Fruit fly (Drosophila melanogaster): Measurements from ENCODE around the gene CG12426.
A peak's percentile ranks its signal among the peaks of the same experiment; 100 is the strongest.

The CG12426 gene

dm6 chr3R:27919385-27919789 is 47.2 kb upstream of the CG12426 start, which contains the start of gene Boh1 (continued):
- peak; percentile 3 for TF ChIP-seq CG2120 (GFP tag; optimal IDR thresholded peaks at IDR 0.05)
- peak; percentile 24 for TF ChIP-seq nerfin-1 (tag; optimal IDR thresholded peaks at IDR 0.05)
- TF ChIP-seq Ravus (GFP tag; IDR thresholded peaks at IDR 0.05): no peak
- TF ChIP-seq CG1024 (GFP tag; IDR thresholded peaks at IDR 0.05): no peak
- TF ChIP-seq NK7.1 (GFP tag; optimal IDR thresholded peaks at IDR 0.05): no peak
- no peak for TF ChIP-seq CG6175 (GFP tag; IDR thresholded peaks at IDR 0.05)
- no peak for TF ChIP-seq CG10431 (GFP tag; optimal IDR thresholded peaks at IDR 0.05)
- TF ChIP-seq prd (optimal IDR thresholded peaks at IDR 0.05): no peak
- TF ChIP-seq prd (GFP tag; IDR thresholded peaks at IDR 0.05): no peak
- TF ChIP-seq CG11723 (GFP tag; optimal IDR thresholded peaks at IDR 0.05): no peak
- no peak for TF ChIP-seq btn (GFP tag; optimal IDR thresholded peaks at IDR 0.05)
- peak; percentile 24; the same call in 1 of the 3 replicates for TF ChIP-seq tgo (GFP tag; IDR thresholded peaks at IDR 0.05)
- TF ChIP-seq Hey (tag; optimal IDR thresholded peaks at IDR 0.05): no peak
- TF ChIP-seq Dp (GFP tag; optimal IDR thresholded peaks at IDR 0.05): peak; percentile 6
- TF ChIP-seq CG1792 (GFP tag; optimal IDR thresholded peaks at IDR 0.05): no peak
- peak; percentile 23 for TF ChIP-seq Ets97D (GFP tag; optimal IDR thresholded peaks at IDR 0.05)
- TF ChIP-seq Dbx (GFP tag; IDR thresholded peaks at IDR 0.05): no peak
- no peak for TF ChIP-seq C15 (GFP tag; IDR thresholded peaks at IDR 0.05)
- TF ChIP-seq Hr51 (GFP tag; optimal IDR thresholded peaks at IDR 0.05): peak in 1 of 2 experiments; percentile 24
- TF ChIP-seq Fer1 (GFP tag; optimal IDR thresholded peaks at IDR 0.05): peak; percentile 53
- peak; percentile 46 for TF ChIP-seq tap (tag; optimal IDR thresholded peaks at IDR 0.05)
- TF ChIP-seq CG11696 (GFP tag; IDR thresholded peaks at IDR 0.05): no peak
- no peak for TF ChIP-seq disco-r (GFP tag; optimal IDR thresholded peaks at IDR 0.05)
- no peak for TF ChIP-seq CG31388 (GFP tag; optimal IDR thresholded peaks at IDR 0.05)
- no peak for TF ChIP-seq danr (GFP tag; IDR thresholded peaks at IDR 0.05)
- no peak for TF ChIP-seq CG17568 (GFP tag; optimal IDR thresholded peaks at IDR 0.05)
- TF ChIP-seq Nf-YC (tag; optimal IDR thresholded peaks at IDR 0.05): peak; percentile 59
- no peak for TF ChIP-seq chinmo (GFP tag; IDR thresholded peaks at IDR 0.05; ENCODE audit: partially characterized antibody)
- no peak for TF ChIP-seq CG7357 (GFP tag; IDR thresholded peaks at IDR 0.05)
- TF ChIP-seq Sox102F (GFP tag; optimal IDR thresholded peaks at IDR 0.05): peak; percentile 18
- TF ChIP-seq exex (tag; optimal IDR thresholded peaks at IDR 0.05): no peak
- TF ChIP-seq Nf-YA (GFP tag; IDR thresholded peaks at IDR 0.05): no peak
- no peak for TF ChIP-seq croc (GFP tag; conservative IDR thresholded peaks at IDR 0.05)
- no peak for TF ChIP-seq Camta (GFP tag; optimal IDR thresholded peaks at IDR 0.05)
- TF ChIP-seq Chrac-16 (GFP tag; optimal IDR thresholded peaks at IDR 0.05): no peak
- no peak for TF ChIP-seq vvl (GFP tag; IDR thresholded peaks at IDR 0.05)
- no peak for TF ChIP-seq Mes4 (GFP tag; optimal IDR thresholded peaks at IDR 0.05)
- TF ChIP-seq mirr (GFP tag; optimal IDR thresholded peaks at IDR 0.05): no peak
- TF ChIP-seq Mrtf (GFP tag; IDR thresholded peaks at IDR 0.05): no peak
- TF ChIP-seq CG17186 (GFP tag; optimal IDR thresholded peaks at IDR 0.05): no peak
- no peak for TF ChIP-seq Bgb (GFP tag; IDR thresholded peaks at IDR 0.05; ENCODE audit: partially characterized antibody)
- TF ChIP-seq gfzf (GFP tag; optimal IDR thresholded peaks at IDR 0.05): no peak
- no peak for TF ChIP-seq CG18599 (GFP tag; optimal IDR thresholded peaks at IDR 0.05)
- no peak for TF ChIP-seq CG7271 (tag; optimal IDR thresholded peaks at IDR 0.05)
- TF ChIP-seq lilli (GFP tag; optimal IDR thresholded peaks at IDR 0.05): peak; percentile 12
- TF ChIP-seq CG17385 (GFP tag; optimal IDR thresholded peaks at IDR 0.05): peak; percentile 52
- TF ChIP-seq sima (GFP tag; optimal IDR thresholded peaks at IDR 0.05): no peak
- peak; percentile 22 for TF ChIP-seq CG33213 (GFP tag; optimal IDR thresholded peaks at IDR 0.05)
- TF ChIP-seq stc (GFP tag; IDR thresholded peaks at IDR 0.05): no peak
- peak; percentile 28; the same call in 1 of the 2 replicates for TF ChIP-seq E2f2 (GFP tag; IDR thresholded peaks at IDR 0.05)
- no peak for TF ChIP-seq CG34224 (GFP tag; IDR thresholded peaks at IDR 0.05; ENCODE audit: partially characterized antibody)
- TF ChIP-seq Atf-2 (GFP tag; optimal IDR thresholded peaks at IDR 0.05): no peak

All from whole organism, embryonic.